Worm (Caenorhabditis elegans): ENCODE measurements around the gene glb-34.

ce11 chrIV:14549308-14549707 lies 23.2 kb downstream of the glb-34 start, which contains the start of gene T27E7.9:
- TF ChIP-seq ztf-4 (tag; optimal IDR thresholded peaks at IDR 0.05) (no peak), lir-3 (tag; optimal IDR thresholded peaks at IDR 0.05; ENCODE audit: poor library complexity) (no peak), nhr-19 (GFP tag; conservative IDR thresholded peaks at IDR 0.05) (no peak), nhr-76 (tag; optimal IDR thresholded peaks at IDR 0.05) (no peak), ets-5 (GFP tag; IDR thresholded peaks at IDR 0.05) (no peak), nhr-11 (tag; optimal IDR thresholded peaks at IDR 0.05) (no peak), ztf-11 (tag; optimal IDR thresholded peaks at IDR 0.05) (no peak), ama-1 (optimal IDR thresholded peaks at IDR 0.05) (no peak), ceh-63 (GFP tag; optimal IDR thresholded peaks at IDR 0.05) (no peak), mef-2 (tag; optimal IDR thresholded peaks at IDR 0.05) (no peak), nhr-12 (tag; optimal IDR thresholded peaks at IDR 0.05) (no peak), mab-9 (GFP tag; IDR thresholded peaks at IDR 0.05) (no peak)

All from whole organism, L1 larva.